Worm (Caenorhabditis elegans) whole organism, mixed stage, embryonic: ENCODE data around the gene rpl-16.

Experiments used
- M03D4.4 ChIP-seq: sonication (generic microtip); optimal IDR thresholded peaks from 2 replicates; lab custom pipeline; 2017; ENCODE audit warnings: mild to moderate bottlenecking, missing genetic modification characterization, missing compliant biosample characterization
- bed-3 ChIP-seq: fragments of 200-800 bp; sonication (Bioruptor generic); optimal IDR thresholded peaks from 3 replicates; lab custom pipeline; 2018; ENCODE audit warnings: mild to moderate bottlenecking, missing genetic modification characterization, moderate library complexity, missing compliant biosample characterization
- blmp-1 ChIP-seq: fragments of 150-350 bp; optimal IDR thresholded peaks from 2 replicates; lab custom pipeline; 2014; ENCODE audit warnings: missing biosample characterization, missing genetic modification characterization
- ceh-39 ChIP-seq: fragments of 150-350 bp; optimal IDR thresholded peaks from 2 replicates; lab custom pipeline; 2014; ENCODE audit warnings: missing biosample characterization, missing genetic modification characterization
- ceh-43 ChIP-seq: fragments of 200-800 bp; sonication (Bioruptor generic); optimal IDR thresholded peaks from 2 replicates; lab custom pipeline; 2018; ENCODE audit warnings: mild to moderate bottlenecking, missing genetic modification characterization, moderate library complexity, missing compliant biosample characterization
- ceh-83 ChIP-seq: fragments of 200-800 bp; sonication (Bioruptor generic); optimal IDR thresholded peaks from 2 replicates; lab custom pipeline; 2018; ENCODE audit warnings: mild to moderate bottlenecking, missing genetic modification characterization, missing compliant biosample characterization
- ces-1 ChIP-seq: fragments of 150-350 bp; optimal IDR thresholded peaks from 2 replicates; lab custom pipeline; 2014; ENCODE audit warnings: missing biosample characterization, missing genetic modification reagents, missing genetic modification characterization
- cnd-1 ChIP-seq: fragments of 200-800 bp; sonication (Bioruptor generic); optimal IDR thresholded peaks from 2 replicates; lab custom pipeline; 2018; ENCODE audit warnings: mild to moderate bottlenecking, missing genetic modification characterization, missing compliant biosample characterization
- drap-1 ChIP-seq: fragments of 200-800 bp; sonication (Bioruptor generic); optimal IDR thresholded peaks from 3 replicates; lab custom pipeline; 2018; ENCODE audit warnings: mild to moderate bottlenecking, missing genetic modification characterization, missing compliant biosample characterization
- elt-1 ChIP-seq: sonication (generic microtip); optimal IDR thresholded peaks from 2 replicates; lab custom pipeline; 2017; ENCODE audit warnings: missing genetic modification characterization, mild to moderate bottlenecking, missing compliant biosample characterization, antibody characterized with exemption, moderate library complexity, borderline replicate concordance; ENCODE audit not compliant: insufficient read depth
- elt-3 ChIP-seq: fragments of 150-350 bp; optimal IDR thresholded peaks from 2 replicates; lab custom pipeline; 2014; ENCODE audit warnings: missing biosample characterization, missing genetic modification characterization
- flh-1 ChIP-seq: fragments of 200-800 bp; sonication (Bioruptor generic); optimal IDR thresholded peaks from 2 replicates; lab custom pipeline; 2018; ENCODE audit warnings: mild to moderate bottlenecking, missing genetic modification characterization, moderate library complexity, missing compliant biosample characterization
- ham-2 ChIP-seq: fragments of 200-800 bp; sonication (Bioruptor generic); optimal IDR thresholded peaks from 2 replicates; lab custom pipeline; 2018; ENCODE audit warnings: mild to moderate bottlenecking, missing genetic modification characterization, missing compliant biosample characterization
- hlh-1 ChIP-seq: fragments of 150-350 bp; optimal IDR thresholded peaks from 2 replicates; lab custom pipeline; 2014; ENCODE audit warnings: missing biosample characterization, missing genetic modification reagents, missing genetic modification characterization
- lin-13 ChIP-seq: fragments of 150-350 bp; optimal IDR thresholded peaks from 2 replicates; lab custom pipeline; 2014; ENCODE audit warnings: missing biosample characterization, missing genetic modification characterization
- lin-32 ChIP-seq: fragments of 200-800 bp; sonication (Bioruptor generic); optimal IDR thresholded peaks from 2 replicates; lab custom pipeline; 2018; ENCODE audit warnings: mild to moderate bottlenecking, missing genetic modification characterization, missing compliant biosample characterization
- lsy-2 ChIP-seq: fragments of 150-350 bp; optimal IDR thresholded peaks from 2 replicates; lab custom pipeline; 2014; ENCODE audit warnings: missing biosample characterization, missing genetic modification characterization
- mab-5 ChIP-seq: fragments of 150-350 bp; optimal IDR thresholded peaks from 2 replicates; lab custom pipeline; 2014; ENCODE audit warnings: missing biosample characterization, missing genetic modification characterization
- mep-1 ChIP-seq: fragments of 150-350 bp; optimal IDR thresholded peaks from 2 replicates; lab custom pipeline; 2017; ENCODE audit warnings: missing biosample characterization, missing genetic modification reagents, missing genetic modification characterization, inconsistent platforms
- mls-2 ChIP-seq: sonication (generic microtip); optimal IDR thresholded peaks from 2 replicates; lab custom pipeline; 2016; ENCODE audit warnings: mild to moderate bottlenecking, missing genetic modification characterization, moderate library complexity, missing compliant biosample characterization
- nhr-12 ChIP-seq: fragments of 150-350 bp; optimal IDR thresholded peaks from 2 replicates; lab custom pipeline; 2014; ENCODE audit warnings: missing biosample characterization, missing genetic modification characterization
- nhr-2 ChIP-seq: fragments of 150-350 bp; optimal IDR thresholded peaks from 2 replicates; lab custom pipeline; 2014; ENCODE audit warnings: missing biosample characterization, missing genetic modification characterization
- nhr-237 ChIP-seq: fragments of 150-350 bp; optimal IDR thresholded peaks from 2 replicates; lab custom pipeline; 2014; ENCODE audit warnings: missing biosample characterization, missing genetic modification characterization
- nhr-28 ChIP-seq: fragments of 150-350 bp; optimal IDR thresholded peaks from 2 replicates; lab custom pipeline; 2014; ENCODE audit warnings: missing biosample characterization, missing genetic modification characterization
- nhr-76 ChIP-seq: sonication (generic microtip); optimal IDR thresholded peaks from 2 replicates; lab custom pipeline; 2017; ENCODE audit warnings: missing biosample characterization, missing genetic modification characterization
- pha-4 ChIP-seq: fragments of 150-350 bp; optimal IDR thresholded peaks from 2 replicates; lab custom pipeline; 2018; ENCODE audit warnings: missing biosample characterization, missing genetic modification reagents, missing genetic modification characterization
- sem-2 ChIP-seq: fragments of 200-800 bp; sonication (Bioruptor generic); optimal IDR thresholded peaks from 2 replicates; lab custom pipeline; 2018; ENCODE audit warnings: mild to moderate bottlenecking, missing genetic modification characterization, missing compliant biosample characterization
- snpc-4 ChIP-seq: fragments of 150-350 bp; optimal IDR thresholded peaks from 2 replicates; lab custom pipeline; 2014; ENCODE audit warnings: missing biosample characterization, missing genetic modification characterization
- sptf-1 ChIP-seq: sonication (generic microtip); optimal IDR thresholded peaks from 2 replicates; lab custom pipeline; 2017; ENCODE audit warnings: mild to moderate bottlenecking, missing genetic modification characterization, moderate library complexity, missing compliant biosample characterization
- tbx-8 ChIP-seq: fragments of 200-800 bp; sonication (Bioruptor generic); optimal IDR thresholded peaks from 2 replicates; lab custom pipeline; 2018; ENCODE audit warnings: mild to moderate bottlenecking, missing genetic modification characterization, moderate library complexity, missing compliant biosample characterization
- unc-120 ChIP-seq: sonication (generic microtip); optimal IDR thresholded peaks from 2 replicates; lab custom pipeline; 2017; ENCODE audit warnings: missing genetic modification characterization, missing compliant biosample characterization; ENCODE audit not compliant: poor library complexity, severe bottlenecking
- unc-39 ChIP-seq: fragments of 150-350 bp; optimal IDR thresholded peaks from 2 replicates; lab custom pipeline; 2014; ENCODE audit warnings: missing biosample characterization, missing genetic modification characterization
- unc-62 ChIP-seq: fragments of 150-350 bp; optimal IDR thresholded peaks from 2 replicates; lab custom pipeline; 2014; ENCODE audit warnings: missing biosample characterization, missing genetic modification reagents, missing genetic modification characterization
- zip-8 ChIP-seq: fragments of 150-350 bp; optimal IDR thresholded peaks from 2 replicates; lab custom pipeline; 2014; ENCODE audit warnings: missing biosample characterization, missing genetic modification characterization
- ztf-11 ChIP-seq: fragments of 150-350 bp; optimal IDR thresholded peaks from 2 replicates; lab custom pipeline; 2014; ENCODE audit warnings: missing biosample characterization, missing genetic modification characterization

The rpl-16 gene

ce11 chrIII:3475014-3475413, 28.4 kb downstream of the rpl-16 start:
- no peak for TF ChIP-seq hlh-1 (tag; lab: Kevin White, UChicago)
- no peak for TF ChIP-seq ceh-43 (GFP tag; lab: Kevin White, UChicago)
- TF ChIP-seq, all 35 proteins: peak for 0

- TF ChIP-seq sem-2 (GFP tag; lab: Kevin White, UChicago) (no peak), nhr-76 (no peak), nhr-12 (tag; lab: Kevin White, UChicago) (no peak), ham-2 (GFP tag; lab: Kevin White, UChicago) (no peak), hlh-1 (tag; lab: Kevin White, UChicago) (peak; percentile 40), lin-32 (GFP tag; lab: Kevin White, UChicago) (no peak), mls-2 (tag; lab: Kevin White, UChicago) (no peak), blmp-1 (tag; lab: Kevin White, UChicago) (peak; percentile 32), nhr-237 (peak; percentile 33), tbx-8 (GFP tag; lab: Kevin White, UChicago) (no peak), drap-1 (GFP tag; lab: Kevin White, UChicago) (no peak), lin-13 (no peak), ces-1 (GFP tag; lab: Kevin White, UChicago) (peak; percentile 18), ceh-39 (tag; lab: Kevin White, UChicago) (no peak), mab-5 (tag; lab: Kevin White, UChicago) (no peak), ztf-11 (tag; lab: Kevin White, UChicago) (no peak), nhr-28 (tag; lab: Kevin White, UChicago) (no peak), elt-3 (no peak), flh-1 (no peak), unc-120 (peak; percentile 89), nhr-2 (tag; lab: Kevin White, UChicago) (no peak), lsy-2 (tag; lab: Kevin White, UChicago) (peak; percentile 60), mep-1 (tag; lab: Kevin White, UChicago) (peak; percentile 61), pha-4 (tag; lab: Kevin White, UChicago) (peak; percentile 48), cnd-1 (tag; lab: Kevin White, UChicago) (no peak), unc-62 (peak; percentile 81), M03D4.4 (tag; lab: Kevin White, UChicago) (peak; percentile 42), ceh-43 (GFP tag; lab: Kevin White, UChicago) (no peak), snpc-4 (tag; lab: Kevin White, UChicago) (no peak), ceh-83 (GFP tag; lab: Kevin White, UChicago) (no peak), elt-1 (tag; lab: Kevin White, UChicago) (no peak), unc-39 (tag; lab: Kevin White, UChicago) (no peak), zip-8 (tag; lab: Kevin White, UChicago) (no peak), bed-3 (GFP tag; lab: Kevin White, UChicago) (no peak), sptf-1 (no peak)
Observed at ce11 chrIII:3471403-3472053, 31.9 kb downstream of the rpl-16 start, which contains the start of gene rsu-1. rsu-1 (plus strand) TSS chrIII:3472003.

- TF ChIP-seq ztf-11 (tag; lab: Kevin White, UChicago), result no peak
- TF ChIP-seq drap-1 (GFP tag; lab: Kevin White, UChicago), result no peak
Observed at ce11 chrIII:3470973-3471372, 32.4 kb downstream of the rpl-16 start.

ce11 chrIII:3470433-3470832, 33.0 kb downstream of the rpl-16 start:
- TF ChIP-seq tbx-8 (GFP tag; lab: Kevin White, UChicago) (peak; percentile 41), unc-62 (peak; percentile 73), ham-2 (GFP tag; lab: Kevin White, UChicago) (no peak), sptf-1 (no peak), M03D4.4 (tag; lab: Kevin White, UChicago) (no peak), mls-2 (tag; lab: Kevin White, UChicago) (no peak)
